Fruit fly (Drosophila melanogaster) Kc167 (cell line): Measurements from ENCODE around the gene Or10a.

ENCODE experiments used
- Sin3A ChIP-seq: fragments of >200 bp; optimal IDR thresholded peaks from 2 replicates; lab custom pipeline; 2018; ENCODE audit warnings: missing external identifiers
- h ChIP-seq: fragments of >200 bp; optimal IDR thresholded peaks from 3 replicates; lab custom pipeline; 2018; ENCODE audit warnings: missing external identifiers
- psq ChIP-seq: fragments of >200 bp; optimal IDR thresholded peaks from 2 replicates; lab custom pipeline; 2017; ENCODE audit warnings: missing external identifiers
- ttk ChIP-seq: sonication (Bioruptor generic); optimal IDR thresholded peaks from 2 replicates; lab custom pipeline; 2017; ENCODE audit warnings: missing external identifiers

DNA sequence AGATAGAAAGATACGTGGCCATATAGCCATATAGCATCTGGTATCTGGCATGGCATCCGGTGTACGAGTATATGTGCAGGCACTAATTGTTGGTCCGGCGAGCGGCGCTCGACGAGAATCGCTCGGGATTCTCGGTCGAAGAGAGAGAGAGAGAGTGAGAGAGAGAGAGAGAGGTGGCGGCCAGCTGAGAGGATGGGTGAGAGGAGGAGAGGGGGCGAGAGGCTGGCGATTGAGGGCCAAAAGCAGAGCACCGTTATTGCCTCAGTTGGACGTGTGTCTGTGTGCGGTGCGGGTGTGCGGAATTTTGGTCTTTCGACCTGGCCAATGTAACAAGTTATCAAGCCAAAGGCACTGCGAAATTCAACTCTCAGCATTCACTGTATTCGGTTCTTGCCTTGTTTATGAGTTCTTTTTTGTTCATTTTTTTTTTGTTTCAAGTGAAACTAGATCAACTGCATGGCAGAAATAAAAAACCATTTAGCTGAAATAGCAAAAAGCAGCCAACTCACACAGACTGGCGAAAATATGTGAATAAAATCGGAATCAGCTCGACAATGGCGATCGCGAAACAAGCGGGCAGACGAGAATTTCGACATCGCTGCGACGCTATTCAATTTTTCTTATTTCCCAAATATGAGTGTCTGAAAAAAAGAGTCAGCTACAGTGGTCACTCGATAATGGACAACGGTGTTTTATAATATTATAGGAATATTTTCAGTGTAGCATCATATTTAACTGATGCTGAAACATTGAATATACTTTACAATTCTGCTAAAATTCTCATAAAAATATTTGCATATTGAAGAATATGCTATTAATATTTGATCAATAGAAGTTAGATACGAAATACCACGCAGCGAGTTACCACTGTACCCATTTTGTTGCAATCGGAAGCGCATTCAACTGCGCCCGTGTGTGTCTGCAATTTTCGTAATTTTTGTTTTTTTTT, 44.2 kb downstream of the Or10a start:
- TF ChIP-seq h (lab: Kevin White, UChicago): no peak
- no peak for TF ChIP-seq psq (lab: Kevin White, UChicago)
- no peak for TF ChIP-seq Sin3A (lab: Kevin White, UChicago)
- TF ChIP-seq ttk (lab: Kevin White, UChicago): no peak
